Fruit fly (Drosophila melanogaster): ENCODE data around the gene dnt.

DNA sequence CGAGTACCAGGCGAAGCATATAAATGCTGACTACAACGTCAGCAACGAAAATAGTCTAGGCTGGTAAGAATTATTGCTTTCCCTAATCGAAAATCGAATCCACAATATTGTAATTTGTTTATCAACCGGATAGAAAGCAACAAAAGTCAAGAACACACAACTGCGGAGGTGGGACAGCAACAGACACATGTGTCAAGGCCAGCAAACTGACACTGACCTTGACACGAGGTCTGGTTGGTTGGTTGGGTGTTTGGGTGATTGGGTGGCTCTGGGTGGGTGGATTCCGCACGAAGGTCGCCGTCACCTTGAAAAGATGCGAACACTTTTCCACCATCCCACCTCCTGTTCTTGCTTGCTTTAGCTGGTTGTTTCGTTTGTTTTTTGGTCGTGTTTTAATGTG lies 39.6 kb upstream of the dnt start:
- TF ChIP-seq kay (GFP tag; optimal IDR thresholded peaks at IDR 0.05) (no peak), pfk (GFP tag; optimal IDR thresholded peaks at IDR 0.05) (no peak), CG31441 (GFP tag; IDR thresholded peaks at IDR 0.05) (no peak), sd (tag; optimal IDR thresholded peaks at IDR 0.05) (no peak), CG15011 (GFP tag; optimal IDR thresholded peaks at IDR 0.05) (no peak), pan (optimal IDR thresholded peaks at IDR 0.05) (no peak), pan (GFP tag; optimal IDR thresholded peaks at IDR 0.05 in 1 of 2, IDR thresholded peaks at IDR 0.05 in 1 of 2) (no peak), pb (GFP tag; optimal IDR thresholded peaks at IDR 0.05) (no peak), CG3163 (GFP tag; optimal IDR thresholded peaks at IDR 0.05) (no peak), dm (GFP tag; optimal IDR thresholded peaks at IDR 0.05) (no peak)

All from whole organism, embryonic.